Fruit fly (Drosophila melanogaster) whole organism: ENCODE data around the gene dlp.

ENCODE experiments used
- psq ChIP-seq: fragments of >200 bp; optimal IDR thresholded peaks from 2 replicates; lab custom pipeline; 2017
- usp ChIP-seq: fragments of >200 bp; optimal IDR thresholded peaks from 2 replicates; lab custom pipeline; 2017; ENCODE audit warnings: missing biosample characterization, missing genetic modification characterization, mixed read lengths

dm6 chr3L:14706461-14706880, 74.1 kb downstream of the dlp start:
- TF ChIP-seq psq (lab: Kevin White, UChicago) (peak; percentile 38), usp (GFP tag; lab: Kevin White, UChicago) (no peak)
